Worm (Caenorhabditis elegans) whole organism, young adult: ENCODE results near the gene doxa-1.

ENCODE experiments used
- B0261.1 ChIP-seq: sonication (generic microtip); optimal IDR thresholded peaks from 2 replicates; lab custom pipeline; 2016; ENCODE audit warnings: mild to moderate bottlenecking, missing genetic modification characterization, moderate library complexity, missing compliant biosample characterization
- C17E4.6 ChIP-seq: fragments of 200-800 bp; sonication (Bioruptor generic); IDR thresholded peaks from 2 replicates; pipeline ENCODE4 v1.3.6; 2022; ENCODE audit warnings: missing genetic modification reagents, missing genetic modification characterization, missing compliant biosample characterization
- D2030.7 ChIP-seq: fragments of 200-800 bp; sonication (Bioruptor generic); IDR thresholded peaks from 2 replicates; pipeline ENCODE4 v1.3.6; 2022; ENCODE audit warnings: missing genetic modification reagents, missing genetic modification characterization, missing compliant biosample characterization
- F22D6.2 ChIP-seq: sonication (generic microtip); optimal IDR thresholded peaks from 2 replicates; lab custom pipeline; 2016; ENCODE audit warnings: mild to moderate bottlenecking, missing genetic modification characterization, missing compliant biosample characterization
- F52B5.7 ChIP-seq: sonication (generic microtip); optimal IDR thresholded peaks from 2 replicates; lab custom pipeline; 2016; ENCODE audit warnings: mild to moderate bottlenecking, missing genetic modification characterization, missing compliant biosample characterization
- F57C9.4 ChIP-seq: sonication (generic microtip); optimal IDR thresholded peaks from 2 replicates; lab custom pipeline; 2017; ENCODE audit warnings: mild to moderate bottlenecking, missing genetic modification characterization, missing compliant biosample characterization
- K12H6.12 ChIP-seq: fragments of 200-800 bp; sonication (Bioruptor generic); optimal IDR thresholded peaks from 2 replicates; lab custom pipeline; 2018; ENCODE audit warnings: mild to moderate bottlenecking, missing genetic modification characterization, missing compliant biosample characterization
- Y53F4B.3 ChIP-seq: fragments of 200-800 bp; sonication (Bioruptor generic); IDR thresholded peaks from 2 replicates; pipeline ENCODE4 v1.3.6; 2022; ENCODE audit warnings: missing genetic modification reagents, missing genetic modification characterization, missing compliant biosample characterization
- Y56A3A.18 ChIP-seq: fragments of 200-800 bp; sonication (Bioruptor generic); IDR thresholded peaks from 2 replicates; pipeline ENCODE4 v1.3.6; 2022; ENCODE audit warnings: missing genetic modification reagents, missing genetic modification characterization, missing compliant biosample characterization
- Y67H2A.10 ChIP-seq: fragments of 200-800 bp; sonication (Bioruptor generic); conservative IDR thresholded peaks from 2 replicates; pipeline ENCODE4 v1.3.6; 2022; ENCODE audit warnings: missing genetic modification reagents, missing genetic modification characterization, missing compliant biosample characterization
- ama-1 ChIP-seq, 3 experiments: fragments of 150-350 bp in 1 of 3; sonication (generic microtip) in 2 of 3; optimal IDR thresholded peaks; 2 replicates each; lab custom pipeline; 2014 to 2018; ENCODE audit warnings: missing biosample characterization in 2 of 3, missing genetic modification characterization in 2 of 3, missing genetic modification reagents in 2 of 3
- aptf-2 ChIP-seq: fragments of 200-800 bp; sonication (Bioruptor generic); conservative IDR thresholded peaks from 2 replicates; pipeline ENCODE4 v1.3.6; 2022; ENCODE audit warnings: missing genetic modification reagents, missing genetic modification characterization, missing compliant biosample characterization
- atf-7 ChIP-seq: sonication (generic microtip); optimal IDR thresholded peaks from 2 replicates; lab custom pipeline; 2017; ENCODE audit warnings: mild to moderate bottlenecking, missing genetic modification characterization, missing compliant biosample characterization
- attf-5 ChIP-seq: fragments of 200-800 bp; sonication (Bioruptor generic); optimal IDR thresholded peaks from 2 replicates; lab custom pipeline; 2018; ENCODE audit warnings: mild to moderate bottlenecking, missing genetic modification characterization, missing compliant biosample characterization
- ceh-79 ChIP-seq: sonication (generic microtip); optimal IDR thresholded peaks from 2 replicates; lab custom pipeline; 2017; ENCODE audit warnings: mild to moderate bottlenecking, missing genetic modification characterization, missing compliant biosample characterization
- die-1 ChIP-seq: sonication (generic microtip); optimal IDR thresholded peaks from 2 replicates; lab custom pipeline; 2016; ENCODE audit warnings: missing genotype, mild to moderate bottlenecking, missing genetic modification characterization, missing compliant biosample characterization
- ets-4 ChIP-seq: fragments of 200-800 bp; sonication (Bioruptor generic); optimal IDR thresholded peaks from 2 replicates; lab custom pipeline; 2018; ENCODE audit warnings: mild to moderate bottlenecking, missing genetic modification characterization, missing compliant biosample characterization
- fkh-3 ChIP-seq: sonication (generic microtip); optimal IDR thresholded peaks from 2 replicates; lab custom pipeline; 2016; ENCODE audit warnings: mild to moderate bottlenecking, missing genetic modification characterization, missing compliant biosample characterization
- gei-17 ChIP-seq: fragments of 200-800 bp; sonication (Bioruptor generic); optimal IDR thresholded peaks from 2 replicates; lab custom pipeline; 2018; ENCODE audit warnings: mild to moderate bottlenecking, missing genetic modification characterization, missing compliant biosample characterization
- him-1 ChIP-seq: sonication (generic microtip); optimal IDR thresholded peaks from 2 replicates; lab custom pipeline; 2016; ENCODE audit warnings: missing genotype, missing genetic modification reagents, missing genetic modification characterization, missing compliant biosample characterization
- hrde-1 ChIP-seq: sonication (generic microtip); optimal IDR thresholded peaks from 2 replicates; lab custom pipeline; 2016; ENCODE audit warnings: missing genetic modification characterization, mild to moderate bottlenecking, missing compliant biosample characterization, moderate library complexity, missing genotype, missing genetic modification reagents, borderline replicate concordance
- hsf-1 ChIP-seq: fragments of 200-800 bp; sonication (Bioruptor generic); IDR thresholded peaks from 2 replicates; pipeline ENCODE4 v1.3.6; 2022; ENCODE audit warnings: missing genetic modification reagents, missing genetic modification characterization, missing compliant biosample characterization
- let-526 ChIP-seq: fragments of 200-800 bp; sonication (Bioruptor generic); IDR thresholded peaks from 2 replicates; pipeline ENCODE4 v1.3.6; 2022; ENCODE audit warnings: missing genetic modification reagents, missing genetic modification characterization, missing compliant biosample characterization
- let-607 ChIP-seq, 2 experiments: fragments of 200-800 bp in 1 of 2; sonication (Bioruptor generic) in 1 of 2; sonication (generic microtip) in 1 of 2; optimal IDR thresholded peaks; 2 replicates each; lab custom pipeline; 2016 to 2018; ENCODE audit warnings: mild to moderate bottlenecking in 2 of 2, missing compliant biosample characterization in 2 of 2, missing genetic modification characterization in 2 of 2, moderate library complexity in 2 of 2, missing genotype in 1 of 2
- lin-26 ChIP-seq: fragments of 200-800 bp; sonication (Bioruptor generic); IDR thresholded peaks from 2 replicates; pipeline ENCODE4 v1.3.6; 2022; ENCODE audit warnings: missing genetic modification reagents, missing genetic modification characterization, missing compliant biosample characterization
- lin-40 ChIP-seq: sonication (generic microtip); optimal IDR thresholded peaks from 2 replicates; lab custom pipeline; 2016; ENCODE audit warnings: missing genetic modification characterization, mild to moderate bottlenecking, missing compliant biosample characterization, missing genotype, missing genetic modification reagents
- madf-10 ChIP-seq: sonication (generic microtip); optimal IDR thresholded peaks from 2 replicates; lab custom pipeline; 2016; ENCODE audit warnings: mild to moderate bottlenecking, missing genetic modification characterization, missing compliant biosample characterization
- nfya-1 ChIP-seq: sonication (generic microtip); optimal IDR thresholded peaks from 2 replicates; lab custom pipeline; 2017; ENCODE audit warnings: antibody characterized with exemption, missing compliant biosample characterization, missing genetic modification characterization, borderline replicate concordance; ENCODE audit not compliant: insufficient read depth
- nfya-2 ChIP-seq: fragments of 200-800 bp; sonication (Bioruptor generic); IDR thresholded peaks from 2 replicates; pipeline ENCODE4 v1.3.6; 2022; ENCODE audit warnings: missing genetic modification reagents, missing genetic modification characterization, missing compliant biosample characterization
- nfyb-1 ChIP-seq: fragments of 200-800 bp; sonication (Bioruptor generic); IDR thresholded peaks from 2 replicates; pipeline ENCODE4 v1.3.6; 2022; ENCODE audit warnings: missing genetic modification reagents, missing genetic modification characterization, missing compliant biosample characterization
- nhr-90 ChIP-seq: sonication (generic microtip); optimal IDR thresholded peaks from 2 replicates; lab custom pipeline; 2016; ENCODE audit warnings: missing genotype, mild to moderate bottlenecking, missing genetic modification characterization, missing compliant biosample characterization
- pbrm-1 ChIP-seq: fragments of 200-800 bp; sonication (Bioruptor generic); IDR thresholded peaks from 2 replicates; pipeline ENCODE4 v1.3.6; 2022; ENCODE audit warnings: missing genetic modification reagents, missing genetic modification characterization, missing compliant biosample characterization
- pha-4 ChIP-seq: fragments of 150-350 bp; sonication (generic microtip); optimal IDR thresholded peaks from 2 replicates; lab custom pipeline; 2014; ENCODE audit warnings: missing biosample characterization, missing genetic modification reagents, missing genetic modification characterization
- sea-2 ChIP-seq: fragments of 200-800 bp; sonication (Bioruptor generic); IDR thresholded peaks from 2 replicates; pipeline ENCODE4 v1.3.6; 2022; ENCODE audit warnings: missing genetic modification characterization, missing compliant biosample characterization
- tlf-1 ChIP-seq: fragments of 200-800 bp; sonication (Bioruptor generic); optimal IDR thresholded peaks from 2 replicates; lab custom pipeline; 2018; ENCODE audit warnings: mild to moderate bottlenecking, missing genetic modification characterization, missing compliant biosample characterization
- xnd-1 ChIP-seq: sonication (generic microtip); optimal IDR thresholded peaks from 2 replicates; lab custom pipeline; 2016; ENCODE audit warnings: missing genotype, missing genetic modification reagents, missing genetic modification characterization, missing compliant biosample characterization
- ztf-3 ChIP-seq: fragments of 200-800 bp; sonication (Bioruptor generic); optimal IDR thresholded peaks from 2 replicates; lab custom pipeline; 2018; ENCODE audit warnings: mild to moderate bottlenecking, missing genetic modification characterization, missing compliant biosample characterization

Gene doxa-1

ce11 chrIII:8602148-8602547, 21.2 kb downstream of the doxa-1 start:
- no peak for TF ChIP-seq ets-4 (GFP tag; lab: Kevin White, UChicago)
- no peak for TF ChIP-seq madf-10 (tag; lab: Kevin White, UChicago)
- TF ChIP-seq F22D6.2 (tag; lab: Kevin White, UChicago), result no peak
- no peak for TF ChIP-seq Y67H2A.10 (GFP tag; lab: Robert Waterston, UW)
- no peak for TF ChIP-seq nfya-1 (tag; lab: Kevin White, UChicago)

- TF ChIP-seq gei-17 (GFP tag; lab: Kevin White, UChicago) (no peak), hrde-1 (tag; lab: Kevin White, UChicago) (no peak), Y56A3A.18 (GFP tag; lab: Robert Waterston, UW) (no peak), lin-40 (no peak), hsf-1 (GFP tag; lab: Robert Waterston, UW) (no peak), nfya-1 (tag; lab: Kevin White, UChicago) (no peak), let-607 (tag; optimal IDR thresholded peaks at IDR 0.05; lab: Kevin White, UChicago) (no peak), pha-4 (tag; lab: Kevin White, UChicago) (no peak), nhr-90 (tag; lab: Kevin White, UChicago) (no peak), atf-7 (no peak), him-1 (tag; lab: Kevin White, UChicago) (no peak), Y53F4B.3 (GFP tag; lab: Robert Waterston, UW) (no peak), ztf-3 (GFP tag; lab: Kevin White, UChicago) (no peak), C17E4.6 (GFP tag; lab: Robert Waterston, UW) (no peak), die-1 (tag; lab: Kevin White, UChicago) (no peak), nfyb-1 (GFP tag; lab: Robert Waterston, UW) (no peak), F57C9.4 (tag; lab: Kevin White, UChicago) (no peak)
Observed at ce11 chrIII:8605532-8605931, 24.6 kb downstream of the doxa-1 start, which contains the start of gene C06E1.1. Gene C06E1.1 (plus strand): TSS chrIII:8605832.

- TF ChIP-seq xnd-1 (tag; lab: Kevin White, UChicago) (no peak), let-526 (GFP tag; lab: Robert Waterston, UW) (no peak), tlf-1 (no peak), pbrm-1 (no peak), nfya-2 (GFP tag; lab: Robert Waterston, UW) (no peak), Y67H2A.10 (GFP tag; lab: Robert Waterston, UW) (no peak), ceh-79 (tag; lab: Kevin White, UChicago) (no peak), B0261.1 (tag; lab: Kevin White, UChicago) (no peak), sea-2 (GFP tag; lab: Robert Waterston, UW) (no peak), F52B5.7 (tag; lab: Kevin White, UChicago) (no peak), K12H6.12 (tag; lab: Kevin White, UChicago) (no peak), D2030.7 (GFP tag; lab: Robert Waterston, UW) (no peak), ama-1 (optimal IDR thresholded peaks at IDR 0.05; lab: Kevin White, UChicago) (no peak), ama-1 (GFP tag; optimal IDR thresholded peaks at IDR 0.05; lab: Kevin White, UChicago) (no peak), attf-5 (GFP tag; lab: Kevin White, UChicago) (no peak), lin-26 (no peak), aptf-2 (no peak), madf-10 (tag; lab: Kevin White, UChicago) (no peak), fkh-3 (tag; lab: Kevin White, UChicago) (no peak), atf-7 (no peak)
Observed at ce11 chrIII:8609683-8610082, 28.8 kb downstream of the doxa-1 start, which contains the start of gene C06E1.9. Gene C06E1.9 (minus strand): TSS chrIII:8609783.
